Fruit fly (Drosophila melanogaster) whole organism, embryonic: ENCODE data around the gene Gr89a.

ENCODE experiments used
- Atf6 ChIP-seq: fragments of 200-800 bp; sonication (Bioruptor generic); IDR thresholded peaks from 2 replicates; pipeline ENCODE4 v1.3.6; 2022; ENCODE audit warnings: missing biosample characterization, missing genetic modification characterization
- CG11398 ChIP-seq: fragments of 200-800 bp; sonication (Bioruptor generic); optimal IDR thresholded peaks from 2 replicates; lab custom pipeline; 2016; ENCODE audit warnings: missing biosample characterization, missing genetic modification characterization
- CG11456 ChIP-seq: fragments of 200-800 bp; sonication (Bioruptor generic); IDR thresholded peaks from 3 replicates; pipeline ENCODE4 v1.3.6; 2022; ENCODE audit warnings: missing biosample characterization, missing genetic modification characterization
- CG12391 ChIP-seq: fragments of 200-800 bp; sonication (Bioruptor generic); optimal IDR thresholded peaks from 3 replicates; lab custom pipeline; 2018; ENCODE audit warnings: missing biosample characterization, mild to moderate bottlenecking, missing genetic modification characterization, moderate library complexity
- CG13287 ChIP-seq: fragments of 200-800 bp; sonication (Bioruptor generic); IDR thresholded peaks from 2 replicates; pipeline ENCODE4 v1.3.6; 2022; ENCODE audit warnings: missing biosample characterization, missing genetic modification characterization; ENCODE audit not compliant: partially characterized antibody
- CG15269 ChIP-seq: fragments of 200-800 bp; sonication (Bioruptor generic); optimal IDR thresholded peaks from 2 replicates; lab custom pipeline; 2018; ENCODE audit warnings: missing biosample characterization, mild to moderate bottlenecking, missing genetic modification characterization, moderate library complexity
- CG15479 ChIP-seq: fragments of 200-800 bp; sonication (Bioruptor generic); optimal IDR thresholded peaks from 3 replicates; lab custom pipeline; 2019; ENCODE audit warnings: missing biosample characterization, mild to moderate bottlenecking, missing genetic modification characterization, moderate library complexity
- CG15601 ChIP-seq: fragments of 200-800 bp; sonication (Bioruptor generic); optimal IDR thresholded peaks from 3 replicates; lab custom pipeline; 2019; ENCODE audit warnings: missing biosample characterization, mild to moderate bottlenecking, missing genetic modification characterization, moderate library complexity
- CG17186 ChIP-seq: fragments of 200-800 bp; sonication (Bioruptor generic); optimal IDR thresholded peaks from 3 replicates; lab custom pipeline; 2017; ENCODE audit warnings: missing biosample characterization, missing genetic modification reagents, missing genetic modification characterization
- CG17385 ChIP-seq: fragments of 200-800 bp; sonication (Bioruptor generic); optimal IDR thresholded peaks from 3 replicates; lab custom pipeline; 2018; ENCODE audit warnings: missing biosample characterization, mild to moderate bottlenecking, missing genetic modification characterization
- CG17568 ChIP-seq: fragments of 200-800 bp; sonication (Bioruptor generic); optimal IDR thresholded peaks from 2 replicates; lab custom pipeline; 2018; ENCODE audit warnings: missing biosample characterization, mild to moderate bottlenecking, missing genetic modification characterization, moderate library complexity
- CG2116 ChIP-seq: fragments of 200-800 bp; sonication (Bioruptor generic); optimal IDR thresholded peaks from 3 replicates; lab custom pipeline; 2018; ENCODE audit warnings: missing biosample characterization, mild to moderate bottlenecking, missing genetic modification characterization
- CG2199 ChIP-seq: fragments of 200-800 bp; sonication (Bioruptor generic); IDR thresholded peaks from 3 replicates; pipeline ENCODE4 v1.3.6; 2022; ENCODE audit warnings: missing biosample characterization, missing genetic modification characterization
- CG30020 ChIP-seq: fragments of 200-800 bp; optimal IDR thresholded peaks from 2 replicates; lab custom pipeline; 2019; ENCODE audit warnings: missing biosample characterization, mild to moderate bottlenecking, missing genetic modification characterization, moderate library complexity
- CG3407 ChIP-seq: fragments of 200-800 bp; sonication (Bioruptor generic); optimal IDR thresholded peaks from 2 replicates; lab custom pipeline; 2018; ENCODE audit warnings: missing biosample characterization, mild to moderate bottlenecking, missing genetic modification characterization
- CG43689 ChIP-seq: fragments of 200-800 bp; sonication (Bioruptor generic); IDR thresholded peaks from 2 replicates; pipeline ENCODE4 v1.3.6; 2022; ENCODE audit warnings: missing biosample characterization, missing genetic modification characterization
- CG4404 ChIP-seq: fragments of 200-800 bp; sonication (Bioruptor generic); IDR thresholded peaks from 2 replicates; pipeline ENCODE4 v1.3.6; 2022; ENCODE audit warnings: missing biosample characterization, missing genetic modification characterization
- CG7987 ChIP-seq: fragments of 200-800 bp; sonication (Bioruptor generic); optimal IDR thresholded peaks from 2 replicates; lab custom pipeline; 2018; ENCODE audit warnings: missing biosample characterization, mild to moderate bottlenecking, missing genetic modification characterization, moderate library complexity
- CG8359 ChIP-seq: fragments of 200-800 bp; sonication (Bioruptor generic); optimal IDR thresholded peaks from 2 replicates; lab custom pipeline; 2017; ENCODE audit warnings: missing biosample characterization, mild to moderate bottlenecking, missing genetic modification characterization, borderline replicate concordance
- CG8924 ChIP-seq: fragments of 200-800 bp; optimal IDR thresholded peaks from 3 replicates; lab custom pipeline; 2019; ENCODE audit warnings: missing biosample characterization, mild to moderate bottlenecking, missing genetic modification characterization, moderate library complexity
- CG9932 ChIP-seq: fragments of 200-800 bp; sonication (Bioruptor generic); IDR thresholded peaks from 2 replicates; pipeline ENCODE4 v1.3.6; 2022; ENCODE audit warnings: missing biosample characterization, missing genetic modification characterization
- CkIIα-i1 ChIP-seq: fragments of 200-800 bp; sonication (Bioruptor generic); IDR thresholded peaks from 2 replicates; pipeline ENCODE4 v1.3.6; 2022; ENCODE audit warnings: missing biosample characterization, missing genetic modification characterization
- Dll ChIP-seq: fragments of 200-800 bp; sonication (Bioruptor generic); IDR thresholded peaks from 4 replicates; pipeline ENCODE4 v1.3.6; 2022; ENCODE audit warnings: missing biosample characterization, missing genetic modification characterization; ENCODE audit not compliant: partially characterized antibody
- Doc3 ChIP-seq: fragments of 200-800 bp; sonication (Bioruptor generic); IDR thresholded peaks from 3 replicates; pipeline ENCODE4 v1.3.6; 2022; ENCODE audit warnings: missing biosample characterization, missing genetic modification characterization; ENCODE audit not compliant: partially characterized antibody
- Dp ChIP-seq: fragments of 200-800 bp; sonication (Bioruptor generic); optimal IDR thresholded peaks from 2 replicates; lab custom pipeline; 2018; ENCODE audit warnings: missing biosample characterization, mild to moderate bottlenecking, missing genetic modification characterization, moderate library complexity
- ERR ChIP-seq: fragments of 200-800 bp; sonication (Bioruptor generic); optimal IDR thresholded peaks from 2 replicates; lab custom pipeline; 2016; ENCODE audit warnings: missing biosample characterization, missing genetic modification characterization
- Elba2 ChIP-seq: fragments of 200-800 bp; sonication (Bioruptor generic); optimal IDR thresholded peaks from 3 replicates; lab custom pipeline; 2016; ENCODE audit warnings: missing biosample characterization, missing genetic modification characterization
- Fer3 ChIP-seq: fragments of 200-800 bp; sonication (Bioruptor generic); optimal IDR thresholded peaks from 2 replicates; lab custom pipeline; 2018; ENCODE audit warnings: missing biosample characterization, mild to moderate bottlenecking, missing genetic modification characterization, moderate library complexity
- MESR4 ChIP-seq: fragments of 200-800 bp; sonication (Bioruptor generic); optimal IDR thresholded peaks from 2 replicates; lab custom pipeline; 2018; ENCODE audit warnings: missing biosample characterization, mild to moderate bottlenecking, missing genetic modification characterization, moderate library complexity
- NC2α ChIP-seq: fragments of 200-800 bp; sonication (Bioruptor generic); optimal IDR thresholded peaks from 2 replicates; lab custom pipeline; 2016; ENCODE audit warnings: missing biosample characterization, missing genetic modification characterization
- Neu2 ChIP-seq: fragments of 200-800 bp; sonication (Bioruptor generic); optimal IDR thresholded peaks from 3 replicates; lab custom pipeline; 2016; ENCODE audit warnings: missing biosample characterization, missing genetic modification characterization, borderline replicate concordance
- Optix ChIP-seq: fragments of 200-800 bp; sonication (Bioruptor generic); IDR thresholded peaks from 3 replicates; pipeline ENCODE4 v1.3.6; 2022; ENCODE audit warnings: missing biosample characterization, missing genetic modification characterization
- PHDP ChIP-seq: fragments of 200-800 bp; sonication (Bioruptor generic); optimal IDR thresholded peaks from 3 replicates; lab custom pipeline; 2018; ENCODE audit warnings: missing biosample characterization, mild to moderate bottlenecking, missing genetic modification characterization, moderate library complexity
- Scr ChIP-seq: fragments of 200-800 bp; sonication (Bioruptor generic); IDR thresholded peaks from 2 replicates; pipeline ENCODE4 v1.3.6; 2022; ENCODE audit warnings: missing biosample characterization, missing genetic modification characterization; ENCODE audit not compliant: partially characterized antibody
- TFAM ChIP-seq: fragments of 200-800 bp; sonication (Bioruptor generic); optimal IDR thresholded peaks from 2 replicates; lab custom pipeline; 2017; ENCODE audit warnings: missing biosample characterization, missing genetic modification characterization, inconsistent platforms
- bowl ChIP-seq: fragments of 200-800 bp; sonication (Bioruptor generic); IDR thresholded peaks from 2 replicates; pipeline ENCODE4 v1.3.6; 2022; ENCODE audit warnings: missing biosample characterization, missing genetic modification characterization
- cad ChIP-seq: fragments of >200 bp; optimal IDR thresholded peaks from 2 replicates; lab custom pipeline; 2017; ENCODE audit warnings: missing biosample characterization, missing genetic modification characterization
- chm ChIP-seq: fragments of 200-800 bp; sonication (Bioruptor generic); IDR thresholded peaks from 2 replicates; pipeline ENCODE4 v1.3.6; 2022; ENCODE audit warnings: missing biosample characterization, missing genetic modification characterization
- dpn ChIP-seq, 2 experiments: fragments of 200-800 bp; sonication (Bioruptor generic); optimal IDR thresholded peaks; 3 replicates each; lab custom pipeline; 2016; ENCODE audit warnings: missing biosample characterization in 2 of 2, missing genetic modification characterization in 2 of 2
- fd96Cb ChIP-seq: fragments of 200-800 bp; sonication (Bioruptor generic); optimal IDR thresholded peaks from 2 replicates; lab custom pipeline; 2018; ENCODE audit warnings: missing biosample characterization, mild to moderate bottlenecking, missing genetic modification characterization, moderate library complexity
- inv ChIP-seq: fragments of 200-800 bp; sonication (Bioruptor generic); IDR thresholded peaks from 2 replicates; pipeline ENCODE4 v1.3.6; 2022; ENCODE audit warnings: missing biosample characterization, missing genetic modification characterization; ENCODE audit not compliant: partially characterized antibody
- knrl ChIP-seq: fragments of 200-800 bp; sonication (Bioruptor generic); IDR thresholded peaks from 3 replicates; pipeline ENCODE4 v1.3.6; 2022; ENCODE audit warnings: missing biosample characterization, missing genetic modification characterization; ENCODE audit not compliant: partially characterized antibody
- oc ChIP-seq: fragments of 200-800 bp; sonication (Bioruptor generic); optimal IDR thresholded peaks from 2 replicates; lab custom pipeline; 2018; ENCODE audit warnings: missing biosample characterization, mild to moderate bottlenecking, missing genetic modification characterization, moderate library complexity
- rib ChIP-seq: fragments of 200-800 bp; sonication (Bioruptor generic); IDR thresholded peaks from 2 replicates; pipeline ENCODE4 v1.3.6; 2022; ENCODE audit warnings: missing biosample characterization, missing genetic modification characterization
- schlank ChIP-seq: fragments of 200-800 bp; sonication (Bioruptor generic); optimal IDR thresholded peaks from 2 replicates; lab custom pipeline; 2018; ENCODE audit warnings: missing biosample characterization, mild to moderate bottlenecking, missing genetic modification characterization
- scrt ChIP-seq: fragments of 200-800 bp; sonication (Bioruptor generic); optimal IDR thresholded peaks from 2 replicates; lab custom pipeline; 2018; ENCODE audit warnings: missing biosample characterization, mild to moderate bottlenecking, missing genetic modification characterization, moderate library complexity
- sima ChIP-seq: fragments of 200-800 bp; sonication (Bioruptor generic); optimal IDR thresholded peaks from 2 replicates; lab custom pipeline; 2016; ENCODE audit warnings: missing biosample characterization, missing genetic modification characterization
- sob ChIP-seq: fragments of 200-800 bp; sonication (Bioruptor generic); IDR thresholded peaks from 2 replicates; pipeline ENCODE4 v1.3.6; 2022; ENCODE audit warnings: missing biosample characterization, missing genetic modification characterization
- trem ChIP-seq: fragments of 200-800 bp; optimal IDR thresholded peaks from 3 replicates; lab custom pipeline; 2019; ENCODE audit warnings: missing biosample characterization, mild to moderate bottlenecking, missing genetic modification characterization, moderate library complexity
- z ChIP-seq: fragments of 200-800 bp; sonication (Bioruptor generic); IDR thresholded peaks from 3 replicates; pipeline ENCODE4 v1.3.6; 2022; ENCODE audit warnings: missing biosample characterization, missing genetic modification characterization

Gene Gr89a

dm6 chr3R:16524178-16524577 lies 25.4 kb upstream of the Gr89a start (continued):
- TF ChIP-seq CG15601 (tag; lab: Kevin White, UChicago) (peak; percentile 36), Dll (GFP tag; lab: Robert Waterston, UW) (no peak), inv (GFP tag; lab: Robert Waterston, UW) (no peak), CG8359 (GFP tag; lab: Kevin White, UChicago) (peak; percentile 64), sob (GFP tag; lab: Robert Waterston, UW) (peak; percentile 54; the same call in 1 of the 2 replicates), cad (GFP tag; lab: Kevin White, UChicago) (no peak), CG8924 (peak; percentile 45), chm (GFP tag; lab: Robert Waterston, UW) (peak; percentile 84), Neu2 (no peak), schlank (tag; lab: Kevin White, UChicago) (no peak), NC2α (GFP tag; lab: Kevin White, UChicago) (no peak), rib (GFP tag; lab: Robert Waterston, UW) (no peak), scrt (GFP tag; lab: Kevin White, UChicago) (peak; percentile 53), CG11456 (GFP tag; lab: Robert Waterston, UW) (no peak), z (GFP tag; lab: Robert Waterston, UW) (no peak), CG15479 (GFP tag; lab: Kevin White, UChicago) (no peak), trem (tag; lab: Kevin White, UChicago) (peak; percentile 87), CG11398 (GFP tag; lab: Kevin White, UChicago) (no peak), MESR4 (GFP tag; lab: Kevin White, UChicago) (no peak), PHDP (peak; percentile 65), CG2116 (GFP tag; lab: Kevin White, UChicago) (no peak), dpn (GFP tag; optimal IDR thresholded peaks at IDR 0.05; lab: Kevin White, UChicago) (peak; percentile 13 to 53), CG17186 (GFP tag; lab: Kevin White, UChicago) (peak; percentile 14), ERR (GFP tag; lab: Kevin White, UChicago) (no peak), oc (tag; lab: Kevin White, UChicago) (peak; percentile 64), knrl (GFP tag; lab: Robert Waterston, UW) (no peak), sima (no peak), CG12391 (tag; lab: Kevin White, UChicago) (peak; percentile 68), CG3407 (peak; percentile 56), fd96Cb (tag; lab: Kevin White, UChicago) (peak; percentile 94), CkIIα-i1 (GFP tag; lab: Robert Waterston, UW) (no peak), CG13287 (GFP tag; lab: Robert Waterston, UW) (no peak), CG4404 (GFP tag; lab: Robert Waterston, UW) (no peak), CG17568 (no peak), CG7987 (no peak), CG15269 (tag; lab: Kevin White, UChicago) (peak; percentile 34), CG17385 (GFP tag; lab: Kevin White, UChicago) (peak; percentile 11), CG2199 (GFP tag; lab: Robert Waterston, UW) (no peak), bowl (peak; percentile 11; the same call in 1 of the 2 replicates), Dp (GFP tag; lab: Kevin White, UChicago) (no peak), CG30020 (tag; lab: Kevin White, UChicago) (peak; percentile 26), TFAM (GFP tag; lab: Kevin White, UChicago) (no peak), CG9932 (GFP tag; lab: Robert Waterston, UW) (no peak), Fer3 (tag; lab: Kevin White, UChicago) (peak; percentile 70), Scr (GFP tag; lab: Robert Waterston, UW) (no peak), CG43689 (0 out of 2 replicates have a peak, but pooled peaks have one; percentile 41), Elba2 (no peak), Atf6 (GFP tag; lab: Robert Waterston, UW) (no peak), Optix (GFP tag; lab: Robert Waterston, UW) (no peak), Doc3 (GFP tag; lab: Robert Waterston, UW) (no peak)
